Fruit fly (Drosophila melanogaster) whole organism, embryonic: ENCODE measurements around the gene CG32811.

Source experiments
- Adf1 ChIP-seq: fragments of 200-800 bp; sonication (Bioruptor generic); IDR thresholded peaks from 2 replicates; pipeline ENCODE4 v1.3.6; 2022; ENCODE audit warnings: missing biosample characterization, missing genetic modification characterization
- CG10274 ChIP-seq: fragments of 200-800 bp; sonication (Bioruptor generic); optimal IDR thresholded peaks from 3 replicates; lab custom pipeline; 2017; ENCODE audit warnings: missing biosample characterization, mild to moderate bottlenecking, missing genetic modification characterization
- CG10321 ChIP-seq: fragments of 200-800 bp; sonication (Bioruptor generic); IDR thresholded peaks from 2 replicates; pipeline ENCODE4 v1.3.6; 2022; ENCODE audit warnings: missing biosample characterization, missing genetic modification characterization
- CG10543 ChIP-seq: fragments of 200-800 bp; sonication (Bioruptor generic); optimal IDR thresholded peaks from 3 replicates; lab custom pipeline; 2017; ENCODE audit warnings: missing biosample characterization, mild to moderate bottlenecking, missing genetic modification characterization, moderate library complexity
- CG10565 ChIP-seq: fragments of 200-800 bp; sonication (Bioruptor generic); optimal IDR thresholded peaks from 3 replicates; lab custom pipeline; 2016; ENCODE audit warnings: missing biosample characterization, mild to moderate bottlenecking, missing genetic modification characterization
- CG11247 ChIP-seq: fragments of 200-800 bp; sonication (Bioruptor generic); IDR thresholded peaks from 2 replicates; pipeline ENCODE4 v1.3.6; 2022; ENCODE audit warnings: missing biosample characterization, missing genetic modification characterization
- CG11560 ChIP-seq: fragments of 200-800 bp; sonication (Bioruptor generic); IDR thresholded peaks from 3 replicates; pipeline ENCODE4 v1.3.6; 2022; ENCODE audit warnings: missing biosample characterization, missing genetic modification characterization
- CG15011 ChIP-seq: fragments of 200-800 bp; sonication (Bioruptor generic); optimal IDR thresholded peaks from 3 replicates; lab custom pipeline; 2018; ENCODE audit warnings: missing biosample characterization, mild to moderate bottlenecking, missing genetic modification characterization
- CG1529 ChIP-seq: fragments of 200-800 bp; sonication (Bioruptor generic); optimal IDR thresholded peaks from 3 replicates; lab custom pipeline; 2018; ENCODE audit warnings: missing biosample characterization, missing genetic modification characterization
- CG18599 ChIP-seq: fragments of 200-800 bp; sonication (Bioruptor generic); optimal IDR thresholded peaks from 3 replicates; lab custom pipeline; 2017; ENCODE audit warnings: missing biosample characterization, missing genetic modification characterization, mild to moderate bottlenecking, moderate library complexity, missing genetic modification reagents
- CG2120 ChIP-seq: fragments of 200-800 bp; sonication (Bioruptor generic); optimal IDR thresholded peaks from 3 replicates; lab custom pipeline; 2016; ENCODE audit warnings: missing biosample characterization, missing genetic modification characterization
- CG32532 ChIP-seq: fragments of 200-800 bp; sonication (Bioruptor generic); IDR thresholded peaks from 2 replicates; pipeline ENCODE4 v1.3.6; 2022; ENCODE audit warnings: missing biosample characterization, missing genetic modification characterization
- CG34376 ChIP-seq: fragments of 200-800 bp; sonication (Bioruptor generic); optimal IDR thresholded peaks from 2 replicates; lab custom pipeline; 2018; ENCODE audit warnings: missing biosample characterization, mild to moderate bottlenecking, missing genetic modification characterization
- CG4424 ChIP-seq: fragments of 200-800 bp; sonication (Bioruptor generic); optimal IDR thresholded peaks from 3 replicates; lab custom pipeline; 2016; ENCODE audit warnings: missing biosample characterization, missing genetic modification characterization
- CG8290 ChIP-seq, 3 experiments: fragments of 200-800 bp; sonication (Bioruptor generic); optimal IDR thresholded peaks; 2 replicates each; lab custom pipeline; 2016 to 2019; ENCODE audit warnings: missing biosample characterization in 3 of 3, missing genetic modification characterization in 3 of 3, mild to moderate bottlenecking in 2 of 3, moderate library complexity in 1 of 3
- Dip2 ChIP-seq: fragments of 200-800 bp; sonication (Bioruptor generic); IDR thresholded peaks from 2 replicates; pipeline ENCODE4 v1.3.6; 2022; ENCODE audit warnings: missing biosample characterization, missing genetic modification characterization
- Doc3 ChIP-seq: fragments of 200-800 bp; sonication (Bioruptor generic); IDR thresholded peaks from 3 replicates; pipeline ENCODE4 v1.3.6; 2022; ENCODE audit warnings: missing biosample characterization, missing genetic modification characterization; ENCODE audit not compliant: partially characterized antibody
- Drgx ChIP-seq: fragments of 200-800 bp; sonication (Bioruptor generic); IDR thresholded peaks from 2 replicates; pipeline ENCODE4 v1.3.6; 2022; ENCODE audit warnings: missing biosample characterization, missing genetic modification characterization
- ERR ChIP-seq: fragments of 200-800 bp; sonication (Bioruptor generic); optimal IDR thresholded peaks from 2 replicates; lab custom pipeline; 2016; ENCODE audit warnings: missing biosample characterization, missing genetic modification characterization
- Ets97D ChIP-seq: fragments of 200-800 bp; sonication (Bioruptor generic); optimal IDR thresholded peaks from 3 replicates; lab custom pipeline; 2016; ENCODE audit warnings: missing biosample characterization, missing genetic modification characterization
- GATAe ChIP-seq: fragments of 200-800 bp; sonication (Bioruptor generic); conservative IDR thresholded peaks from 2 replicates; pipeline ENCODE4 v1.3.6; 2022; ENCODE audit warnings: missing biosample characterization, missing genetic modification characterization
- Gsc ChIP-seq: fragments of 200-800 bp; sonication (Bioruptor generic); IDR thresholded peaks from 2 replicates; pipeline ENCODE4 v1.3.6; 2022; ENCODE audit warnings: missing biosample characterization, missing genetic modification characterization
- Lim3 ChIP-seq: fragments of 200-800 bp; sonication (Bioruptor generic); IDR thresholded peaks from 2 replicates; pipeline ENCODE4 v1.3.6; 2022; ENCODE audit warnings: missing biosample characterization, missing genetic modification characterization
- NFAT ChIP-seq: fragments of 200-800 bp; sonication (Bioruptor generic); IDR thresholded peaks from 2 replicates; pipeline ENCODE4 v1.3.6; 2022; ENCODE audit warnings: missing biosample characterization, missing genetic modification characterization
- Nf-YC ChIP-seq: fragments of 200-800 bp; optimal IDR thresholded peaks from 3 replicates; lab custom pipeline; 2019; ENCODE audit warnings: missing biosample characterization, mild to moderate bottlenecking, missing genetic modification characterization, moderate library complexity
- Poxn ChIP-seq: fragments of 200-800 bp; sonication (Bioruptor generic); IDR thresholded peaks from 2 replicates; pipeline ENCODE4 v1.3.6; 2022; ENCODE audit warnings: missing biosample characterization, missing genetic modification characterization
- Stat92E ChIP-seq, 3 experiments: fragments of >200 bp in 2 of 3; fragments of 200-800 bp in 1 of 3; sonication (Bioruptor generic) in 1 of 3; optimal IDR thresholded peaks; 2 replicates each; lab custom pipeline; 2017 to 2019; ENCODE audit warnings: missing biosample characterization in 3 of 3, missing genetic modification characterization in 3 of 3, mild to moderate bottlenecking in 1 of 3, moderate library complexity in 1 of 3
- Xrp1 ChIP-seq: fragments of 200-800 bp; sonication (Bioruptor generic); IDR thresholded peaks from 2 replicates; pipeline ENCODE4 v1.3.6; 2022; ENCODE audit warnings: missing biosample characterization, missing genetic modification characterization
- ase ChIP-seq: fragments of 200-800 bp; sonication (Bioruptor generic); IDR thresholded peaks from 3 replicates; pipeline ENCODE4 v1.3.6; 2022; ENCODE audit warnings: missing biosample characterization, missing genetic modification characterization
- caup ChIP-seq: fragments of 200-800 bp; sonication (Bioruptor generic); optimal IDR thresholded peaks from 3 replicates; lab custom pipeline; 2017; ENCODE audit warnings: missing biosample characterization, mild to moderate bottlenecking, missing genetic modification characterization, moderate library complexity; ENCODE audit not compliant: severe bottlenecking
- chinmo ChIP-seq: fragments of 200-800 bp; sonication (Bioruptor generic); IDR thresholded peaks from 4 replicates; pipeline ENCODE4 v1.3.6; 2022; ENCODE audit warnings: missing biosample characterization, missing genetic modification characterization; ENCODE audit not compliant: partially characterized antibody
- crol ChIP-seq: fragments of 200-800 bp; sonication (Bioruptor generic); IDR thresholded peaks from 2 replicates; pipeline ENCODE4 v1.3.6; 2022; ENCODE audit warnings: missing biosample characterization, missing genetic modification characterization
- dpn ChIP-seq, 2 experiments: fragments of 200-800 bp; sonication (Bioruptor generic); optimal IDR thresholded peaks; 3 replicates each; lab custom pipeline; 2016; ENCODE audit warnings: missing biosample characterization in 2 of 2, missing genetic modification characterization in 2 of 2
- fru ChIP-seq: fragments of >200 bp; optimal IDR thresholded peaks from 2 replicates; lab custom pipeline; 2017
- grn ChIP-seq: fragments of 200-800 bp; sonication (Bioruptor generic); optimal IDR thresholded peaks from 3 replicates; lab custom pipeline; 2017; ENCODE audit warnings: missing biosample characterization, missing genetic modification characterization
- hbn ChIP-seq: fragments of 200-800 bp; sonication (Bioruptor generic); IDR thresholded peaks from 2 replicates; pipeline ENCODE4 v1.3.6; 2022; ENCODE audit warnings: missing biosample characterization, missing genetic modification characterization; ENCODE audit not compliant: partially characterized antibody
- kay ChIP-seq: fragments of 200-800 bp; sonication (Bioruptor generic); optimal IDR thresholded peaks from 2 replicates; lab custom pipeline; 2016; ENCODE audit warnings: missing biosample characterization, missing genetic modification characterization
- lilli ChIP-seq: fragments of 200-800 bp; sonication (Bioruptor generic); optimal IDR thresholded peaks from 3 replicates; lab custom pipeline; 2016; ENCODE audit warnings: missing biosample characterization, missing genetic modification characterization
- nmo ChIP-seq: fragments of 200-800 bp; sonication (Bioruptor generic); optimal IDR thresholded peaks from 2 replicates; lab custom pipeline; 2018; ENCODE audit warnings: missing biosample characterization, mild to moderate bottlenecking, missing genetic modification characterization, moderate library complexity
- pb ChIP-seq: fragments of 200-800 bp; sonication (Bioruptor generic); optimal IDR thresholded peaks from 3 replicates; lab custom pipeline; 2016; ENCODE audit warnings: missing biosample characterization, missing genetic modification characterization
- prd ChIP-seq, 3 experiments: fragments of >200 bp in 2 of 3; fragments of 200-800 bp in 1 of 3; sonication (Bioruptor generic) in 1 of 3; optimal IDR thresholded peaks in 2 of 3; IDR thresholded peaks in 1 of 3; 2 replicates in 2 of 3; 3 replicates in 1 of 3; pipeline versions ENCODE4 v1.3.6 to Lab custom; 2017 to 2022; ENCODE audit warnings: missing biosample characterization in 1 of 3, missing genetic modification characterization in 1 of 3
- scrt ChIP-seq: fragments of 200-800 bp; sonication (Bioruptor generic); optimal IDR thresholded peaks from 2 replicates; lab custom pipeline; 2018; ENCODE audit warnings: missing biosample characterization, mild to moderate bottlenecking, missing genetic modification characterization, moderate library complexity
- sd ChIP-seq: fragments of 200-800 bp; sonication (Bioruptor generic); optimal IDR thresholded peaks from 3 replicates; lab custom pipeline; 2018; ENCODE audit warnings: missing biosample characterization, mild to moderate bottlenecking, missing genetic modification characterization, moderate library complexity
- slbo ChIP-seq: fragments of 200-800 bp; sonication (Bioruptor generic); IDR thresholded peaks from 2 replicates; pipeline ENCODE4 v1.3.6; 2022; ENCODE audit warnings: missing biosample characterization, missing genetic modification characterization
- slou ChIP-seq: fragments of 200-800 bp; sonication (Bioruptor generic); optimal IDR thresholded peaks from 3 replicates; lab custom pipeline; 2016; ENCODE audit warnings: missing biosample characterization, missing genetic modification characterization
- so ChIP-seq: fragments of 200-800 bp; sonication (Bioruptor generic); IDR thresholded peaks from 3 replicates; pipeline ENCODE4 v1.3.6; 2022; ENCODE audit warnings: missing biosample characterization, missing genetic modification characterization
- sob ChIP-seq: fragments of 200-800 bp; sonication (Bioruptor generic); IDR thresholded peaks from 2 replicates; pipeline ENCODE4 v1.3.6; 2022; ENCODE audit warnings: missing biosample characterization, missing genetic modification characterization
- sug ChIP-seq: fragments of 200-800 bp; optimal IDR thresholded peaks from 2 replicates; lab custom pipeline; 2019; ENCODE audit warnings: missing biosample characterization, mild to moderate bottlenecking, missing genetic modification characterization, moderate library complexity
- tx ChIP-seq: fragments of 200-800 bp; sonication (Bioruptor generic); optimal IDR thresholded peaks from 2 replicates; lab custom pipeline; 2016; ENCODE audit warnings: missing biosample characterization, missing genetic modification characterization

CG32811 gene

dm6 chrX:1282433-1282832 lies 15.8 kb downstream of the CG32811 start:
- peak; percentile 26 for TF ChIP-seq CG10543 (GFP tag; lab: Kevin White, UChicago)
- peak; percentile 35 for TF ChIP-seq GATAe (GFP tag; lab: Robert Waterston, UW)
- no peak for TF ChIP-seq fru (lab: Kevin White, UChicago)
- TF ChIP-seq grn (GFP tag; lab: Kevin White, UChicago): no peak
- TF ChIP-seq sd: peak; percentile 89
- TF ChIP-seq hbn (GFP tag; lab: Robert Waterston, UW): no peak
- peak; percentile 27 for TF ChIP-seq sug
- TF ChIP-seq Poxn (GFP tag; lab: Robert Waterston, UW): no peak
- TF ChIP-seq Dip2 (GFP tag; lab: Robert Waterston, UW): no peak
- peak; percentile 7 for TF ChIP-seq ERR
- no peak for TF ChIP-seq Ets97D
- TF ChIP-seq CG10321 (GFP tag; lab: Robert Waterston, UW): no peak
- TF ChIP-seq Xrp1: no peak
- TF ChIP-seq so (GFP tag; lab: Robert Waterston, UW): no peak
- TF ChIP-seq NFAT (GFP tag; lab: Robert Waterston, UW): 0 out of 2 replicates have a peak, but pooled peaks have one; percentile 25
- no peak for TF ChIP-seq CG8290 (GFP tag; optimal IDR thresholded peaks at IDR 0.05; lab: Kevin White, UChicago)
- peak in 1 of 2 experiments; percentile 10 for TF ChIP-seq CG8290 (tag; optimal IDR thresholded peaks at IDR 0.05; lab: Kevin White, UChicago)
- no peak for TF ChIP-seq CG4424 (GFP tag; lab: Kevin White, UChicago)
- peak; percentile 42 for TF ChIP-seq Adf1 (GFP tag; lab: Robert Waterston, UW)
- no peak for TF ChIP-seq Doc3 (GFP tag; lab: Robert Waterston, UW)
- TF ChIP-seq CG10274 (GFP tag; lab: Kevin White, UChicago): no peak
- no peak for TF ChIP-seq Lim3 (GFP tag; lab: Robert Waterston, UW)
- no peak for TF ChIP-seq Stat92E (GFP tag; optimal IDR thresholded peaks at IDR 0.05; lab: Kevin White, UChicago)
- TF ChIP-seq CG34376: peak; percentile 36
- TF ChIP-seq CG11247 (GFP tag; lab: Robert Waterston, UW): no peak
- TF ChIP-seq kay (GFP tag; lab: Kevin White, UChicago): peak; percentile 35
- no peak for TF ChIP-seq slbo (GFP tag; lab: Robert Waterston, UW)
- TF ChIP-seq crol (GFP tag; lab: Robert Waterston, UW): peak; percentile 92
- no peak for TF ChIP-seq Gsc (GFP tag; lab: Robert Waterston, UW)
- TF ChIP-seq chinmo (GFP tag; lab: Robert Waterston, UW): 0 out of 4 replicates have a peak, but pooled peaks have one; percentile 20
- no peak for TF ChIP-seq CG11560

- TF ChIP-seq sob: 0 out of 2 replicates have a peak, but pooled peaks have one; percentile 35
- no peak for TF ChIP-seq CG32532 (GFP tag; lab: Robert Waterston, UW)
- TF ChIP-seq slou (GFP tag; lab: Kevin White, UChicago): no peak
- TF ChIP-seq CG15011 (GFP tag; lab: Kevin White, UChicago): no peak
- no peak for TF ChIP-seq tx
- TF ChIP-seq CG1529 (GFP tag; lab: Kevin White, UChicago): no peak
- no peak for TF ChIP-seq ase (GFP tag; lab: Robert Waterston, UW)
- TF ChIP-seq Nf-YC (tag; lab: Kevin White, UChicago): peak; percentile 10
- no peak for TF ChIP-seq prd (optimal IDR thresholded peaks at IDR 0.05; lab: Kevin White, UChicago)
- TF ChIP-seq prd (GFP tag; IDR thresholded peaks at IDR 0.05; lab: Robert Waterston, UW): 0 out of 3 replicates have a peak, but pooled peaks have one; percentile 26
- TF ChIP-seq Drgx: 0 out of 2 replicates have a peak, but pooled peaks have one; percentile 16
- peak; percentile 14 to 43 for TF ChIP-seq dpn (GFP tag; optimal IDR thresholded peaks at IDR 0.05; lab: Kevin White, UChicago)
- TF ChIP-seq CG10565 (GFP tag; lab: Kevin White, UChicago): no peak
- TF ChIP-seq CG18599 (GFP tag; lab: Kevin White, UChicago): peak; percentile 22
- peak; percentile 36 for TF ChIP-seq nmo (GFP tag; lab: Kevin White, UChicago)
- TF ChIP-seq pb (GFP tag; lab: Kevin White, UChicago): peak; percentile 39
- no peak for TF ChIP-seq scrt
- peak; percentile 27 for TF ChIP-seq CG2120 (GFP tag; lab: Kevin White, UChicago)
- TF ChIP-seq lilli (GFP tag; lab: Kevin White, UChicago): peak; percentile 6
- TF ChIP-seq caup: no peak
Observed at dm6 chrX:1278825-1279643, 19.2 kb downstream of the CG32811 start.
